Fruit fly (Drosophila melanogaster) whole organism, wandering third instar larva: ENCODE data around the gene CRMP.

ENCODE experiments used
- Abd-B ChIP-seq: fragments of >200 bp; optimal IDR thresholded peaks from 2 replicates; lab custom pipeline; 2017; ENCODE audit warnings: missing biosample characterization, missing genetic modification characterization
- CG32264 ChIP-seq: fragments of 200-800 bp; sonication (Bioruptor generic); optimal IDR thresholded peaks from 2 replicates; lab custom pipeline; 2016; ENCODE audit warnings: missing biosample characterization, missing genetic modification characterization
- CG9705 ChIP-seq: fragments of 200-800 bp; sonication (Bioruptor generic); optimal IDR thresholded peaks from 2 replicates; lab custom pipeline; 2018; ENCODE audit warnings: missing biosample characterization, mild to moderate bottlenecking, missing genetic modification characterization
- CrebA ChIP-seq: fragments of 200-800 bp; sonication (Bioruptor generic); optimal IDR thresholded peaks from 2 replicates; lab custom pipeline; 2016; ENCODE audit warnings: missing biosample characterization, mild to moderate bottlenecking, missing genetic modification characterization, borderline replicate concordance
- Dfd ChIP-seq: fragments of >200 bp; optimal IDR thresholded peaks from 2 replicates; lab custom pipeline; 2017; ENCODE audit warnings: missing biosample characterization, missing genetic modification characterization
- GATAd ChIP-seq: sonication (Bioruptor generic); optimal IDR thresholded peaks from 2 replicates; lab custom pipeline; 2016; ENCODE audit warnings: missing biosample characterization, missing genetic modification characterization
- HLH106 ChIP-seq: fragments of 200-800 bp; optimal IDR thresholded peaks from 3 replicates; lab custom pipeline; 2019; ENCODE audit warnings: missing biosample characterization, mild to moderate bottlenecking, missing genetic modification characterization, moderate library complexity
- Hnf4 ChIP-seq: fragments of 200-800 bp; sonication (Bioruptor generic); optimal IDR thresholded peaks from 2 replicates; lab custom pipeline; 2016; ENCODE audit warnings: missing biosample characterization, mild to moderate bottlenecking, missing genetic modification characterization
- Hr78 ChIP-seq: fragments of >200 bp; optimal IDR thresholded peaks from 2 replicates; lab custom pipeline; 2017; ENCODE audit warnings: missing biosample characterization, missing genetic modification characterization
- Hr83 ChIP-seq: fragments of 200-300 bp; sonication (Bioruptor generic); optimal IDR thresholded peaks from 2 replicates; lab custom pipeline; 2016; ENCODE audit warnings: missing biosample characterization, mild to moderate bottlenecking, missing genetic modification characterization, moderate library complexity; ENCODE audit not compliant: poor library complexity, severe bottlenecking
- Jra ChIP-seq: sonication (Bioruptor generic); optimal IDR thresholded peaks from 2 replicates; lab custom pipeline; 2016; ENCODE audit warnings: missing biosample characterization, missing genetic modification characterization
- Mio ChIP-seq: sonication (Bioruptor generic); optimal IDR thresholded peaks from 2 replicates; lab custom pipeline; 2016; ENCODE audit warnings: missing biosample characterization, missing genetic modification characterization
- Myc ChIP-seq: fragments of >200 bp; optimal IDR thresholded peaks from 2 replicates; lab custom pipeline; 2017
- N ChIP-seq: fragments of >200 bp; optimal IDR thresholded peaks from 2 replicates; lab custom pipeline; 2018; ENCODE audit warnings: missing biosample characterization, missing external identifiers, missing genetic modification characterization
- OdsH ChIP-seq: fragments of 200-800 bp; sonication (Bioruptor generic); optimal IDR thresholded peaks from 2 replicates; lab custom pipeline; 2016; ENCODE audit warnings: missing biosample characterization, mild to moderate bottlenecking, missing genetic modification characterization
- Rel ChIP-seq, 2 experiments: fragments of 200-800 bp; sonication (Bioruptor generic) in 1 of 2; optimal IDR thresholded peaks; 2 replicates in 1 of 2; 3 replicates in 1 of 2; lab custom pipeline; 2016 to 2019; ENCODE audit warnings: mild to moderate bottlenecking in 2 of 2, missing biosample characterization in 2 of 2, missing genetic modification characterization in 2 of 2, moderate library complexity in 1 of 2
- Sp1 ChIP-seq: fragments of 200-800 bp; sonication (Bioruptor generic); optimal IDR thresholded peaks from 3 replicates; lab custom pipeline; 2019; ENCODE audit warnings: missing biosample characterization, mild to moderate bottlenecking, missing genetic modification characterization, moderate library complexity
- Vsx2 ChIP-seq: fragments of 200-300, 225-300 bp; sonication (Bioruptor generic); optimal IDR thresholded peaks from 2 replicates; lab custom pipeline; 2018; ENCODE audit warnings: missing biosample characterization, missing genetic modification characterization; ENCODE audit not compliant: partially characterized antibody
- br ChIP-seq: fragments of 200-800 bp; sonication (Bioruptor generic); optimal IDR thresholded peaks from 2 replicates; lab custom pipeline; 2016; ENCODE audit warnings: missing biosample characterization, missing genetic modification characterization
- brk ChIP-seq: fragments of 200-800 bp; sonication (Bioruptor generic); optimal IDR thresholded peaks from 2 replicates; lab custom pipeline; 2016; ENCODE audit warnings: missing biosample characterization, mild to moderate bottlenecking, missing genetic modification characterization
- dl ChIP-seq, 2 experiments: fragments of 175-275, 200-275 bp in 1 of 2; fragments of 200-275 bp in 1 of 2; sonication (Bioruptor generic); optimal IDR thresholded peaks; lab custom pipeline; 2018; ENCODE audit warnings: mild to moderate bottlenecking in 2 of 2, missing biosample characterization in 2 of 2, missing genetic modification characterization in 2 of 2, moderate library complexity in 2 of 2; ENCODE audit not compliant: partially characterized antibody in 2 of 2, insufficient read depth in 1 of 2
- dsf ChIP-seq: sonication (Bioruptor generic); optimal IDR thresholded peaks from 2 replicates; lab custom pipeline; 2016; ENCODE audit warnings: missing biosample characterization, missing genetic modification characterization, borderline replicate concordance
- ey ChIP-seq: fragments of 200-800 bp; sonication (Bioruptor generic); optimal IDR thresholded peaks from 2 replicates; lab custom pipeline; 2016; ENCODE audit warnings: missing biosample characterization, missing genetic modification characterization
- foxo ChIP-seq, 2 experiments: fragments of 200-800 bp; sonication (Bioruptor generic); optimal IDR thresholded peaks; 2 replicates in 1 of 2; 3 replicates in 1 of 2; lab custom pipeline; 2016 to 2017; ENCODE audit warnings: missing biosample characterization in 2 of 2, missing genetic modification characterization in 2 of 2
- fru ChIP-seq: fragments of 200-800 bp; sonication (Bioruptor generic); optimal IDR thresholded peaks from 3 replicates; lab custom pipeline; 2016; ENCODE audit warnings: missing biosample characterization, mild to moderate bottlenecking, missing genetic modification characterization
- h ChIP-seq: fragments of 200-800 bp; sonication (Bioruptor generic); optimal IDR thresholded peaks from 3 replicates; lab custom pipeline; 2016; ENCODE audit warnings: missing biosample characterization, mild to moderate bottlenecking, missing genetic modification characterization
- jim ChIP-seq: fragments of 175-275, 200-325 bp; sonication (Bioruptor generic); optimal IDR thresholded peaks from 2 replicates; lab custom pipeline; 2016; ENCODE audit warnings: missing biosample characterization, mild to moderate bottlenecking, missing genetic modification characterization
- lola ChIP-seq: fragments of >200 bp; optimal IDR thresholded peaks from 2 replicates; lab custom pipeline; 2017; ENCODE audit warnings: missing biosample characterization, missing genetic modification characterization
- pan ChIP-seq: fragments of >200 bp; optimal IDR thresholded peaks from 2 replicates; lab custom pipeline; 2017
- psq ChIP-seq: fragments of 200-800 bp; sonication (Bioruptor generic); optimal IDR thresholded peaks from 3 replicates; lab custom pipeline; 2017; ENCODE audit warnings: missing biosample characterization, mild to moderate bottlenecking, missing genetic modification characterization, moderate library complexity
- rgr ChIP-seq: fragments of 200-800 bp; sonication (Bioruptor generic); optimal IDR thresholded peaks from 3 replicates; lab custom pipeline; 2016; ENCODE audit warnings: missing biosample characterization, mild to moderate bottlenecking, missing genetic modification characterization
- sage ChIP-seq: fragments of 200-800 bp; sonication (Bioruptor generic); optimal IDR thresholded peaks from 2 replicates; lab custom pipeline; 2016; ENCODE audit warnings: missing biosample characterization, mild to moderate bottlenecking, missing genetic modification characterization
- sv ChIP-seq: fragments of 200-800 bp; sonication (Bioruptor generic); optimal IDR thresholded peaks from 3 replicates; lab custom pipeline; 2016; ENCODE audit warnings: missing biosample characterization, missing genetic modification characterization
- tai ChIP-seq: sonication (Bioruptor generic); optimal IDR thresholded peaks from 2 replicates; lab custom pipeline; 2016; ENCODE audit warnings: missing biosample characterization, missing genetic modification characterization
- usp ChIP-seq: fragments of >200 bp; optimal IDR thresholded peaks from 2 replicates; lab custom pipeline; 2017; ENCODE audit warnings: missing biosample characterization, missing genetic modification characterization
- woc ChIP-seq: sonication (Bioruptor generic); optimal IDR thresholded peaks from 2 replicates; lab custom pipeline; 2016; ENCODE audit warnings: missing biosample characterization, mild to moderate bottlenecking, missing genetic modification characterization

The CRMP gene

DNA sequence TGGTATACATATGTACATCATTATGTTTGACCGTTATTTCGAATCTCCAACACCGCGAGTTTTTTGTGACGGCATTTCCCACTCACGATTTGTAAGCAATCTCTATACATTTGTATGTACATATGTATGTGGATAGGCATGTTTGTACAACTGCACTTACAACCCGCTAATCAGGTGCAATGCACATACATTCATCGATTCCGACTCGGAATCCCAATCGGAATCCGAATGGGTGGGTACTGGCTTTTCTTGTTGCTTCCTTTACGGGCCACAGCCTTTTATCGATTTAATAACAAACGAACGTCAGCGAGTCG is 486 bp downstream of the CRMP start:
- TF ChIP-seq dsf (no peak), Dfd (GFP tag; lab: Kevin White, UChicago) (no peak), Vsx2 (GFP tag; lab: Kevin White, UChicago) (no peak), Myc (lab: Kevin White, UChicago) (no peak), sv (GFP tag; lab: Kevin White, UChicago) (no peak), CG9705 (GFP tag; lab: Kevin White, UChicago) (no peak), usp (GFP tag; lab: Kevin White, UChicago) (no peak), OdsH (GFP tag; lab: Kevin White, UChicago) (no peak)

DNA sequence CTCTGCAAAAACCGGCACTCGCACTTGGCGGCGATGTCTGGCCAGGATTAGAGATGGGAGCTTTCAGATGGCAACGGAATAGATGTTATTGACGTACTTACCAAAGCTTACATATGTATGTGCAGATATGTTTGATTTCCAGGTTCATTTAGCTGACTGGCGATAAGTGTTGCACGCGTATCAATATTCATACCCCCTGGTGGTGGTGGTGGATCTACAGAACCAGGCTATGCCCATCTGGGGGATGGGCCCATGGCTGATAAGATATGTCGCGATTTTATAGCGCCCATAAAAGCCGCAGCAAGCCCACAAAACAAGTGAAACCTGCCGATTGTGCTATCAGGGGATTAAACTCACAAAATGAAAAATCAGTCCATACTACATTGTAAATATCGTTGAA is 848 bp downstream of the CRMP start:
- no peak for TF ChIP-seq CrebA (GFP tag; lab: Kevin White, UChicago)
- TF ChIP-seq Rel (GFP tag; optimal IDR thresholded peaks at IDR 0.05; lab: Kevin White, UChicago) = no peak
- peak; percentile 28 for TF ChIP-seq Rel (tag; optimal IDR thresholded peaks at IDR 0.05; lab: Kevin White, UChicago)

DNA sequence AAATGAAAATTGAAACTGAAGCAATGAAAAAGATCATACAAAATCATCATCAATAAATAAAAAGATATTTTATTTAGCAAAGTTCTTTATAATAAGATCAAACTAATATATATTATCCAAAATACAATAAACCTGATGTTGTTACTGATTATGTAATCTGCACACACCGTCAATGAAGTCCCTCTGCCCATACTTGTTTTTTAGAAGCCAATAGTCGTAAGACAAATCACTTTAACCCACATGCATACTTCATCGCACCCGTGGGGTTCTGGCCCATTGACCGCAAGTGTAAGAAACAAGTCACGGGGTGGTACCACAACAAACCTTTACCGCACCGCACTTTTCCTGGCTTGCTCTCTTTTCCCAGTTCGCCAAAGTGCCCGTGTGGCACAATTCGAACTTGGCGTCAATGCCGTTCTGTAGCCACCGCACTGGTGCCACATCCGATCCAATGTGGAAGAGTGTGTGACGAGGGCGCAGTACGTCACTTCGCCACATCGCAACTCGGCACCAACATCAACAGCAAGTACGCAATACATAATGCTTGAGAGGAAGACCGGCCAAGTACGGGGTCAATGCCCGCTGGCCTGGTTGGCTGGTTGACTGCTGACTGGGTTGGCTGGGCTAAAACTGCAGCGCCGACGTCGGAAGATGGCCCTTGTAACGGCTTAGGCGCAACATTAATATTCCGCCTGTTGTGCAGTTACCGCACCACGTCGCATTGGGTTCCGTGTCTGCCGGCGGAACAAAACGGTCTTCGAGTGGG is 2.2 kb downstream of the CRMP start:
- TF ChIP-seq CG32264 (GFP tag; lab: Kevin White, UChicago) = no peak
- TF ChIP-seq foxo (GFP tag; optimal IDR thresholded peaks at IDR 0.05; lab: Kevin White, UChicago) = peak in 1 of 2 experiments; percentile 26
- TF ChIP-seq fru (GFP tag; lab: Kevin White, UChicago) = peak; percentile 2
- no peak for TF ChIP-seq brk (GFP tag; lab: Kevin White, UChicago)
- no peak for TF ChIP-seq Rel (GFP tag; optimal IDR thresholded peaks at IDR 0.05; lab: Kevin White, UChicago)
- TF ChIP-seq Rel (tag; optimal IDR thresholded peaks at IDR 0.05; lab: Kevin White, UChicago) = no peak
- TF ChIP-seq Mio (GFP tag; lab: Kevin White, UChicago) = no peak
- TF ChIP-seq woc (GFP tag; lab: Kevin White, UChicago) = peak; percentile 20
- peak; percentile 37 for TF ChIP-seq Sp1 (GFP tag; lab: Kevin White, UChicago)
- TF ChIP-seq Vsx2 (GFP tag; lab: Kevin White, UChicago) = no peak
- TF ChIP-seq HLH106 (tag; lab: Kevin White, UChicago) = peak; percentile 30

DNA sequence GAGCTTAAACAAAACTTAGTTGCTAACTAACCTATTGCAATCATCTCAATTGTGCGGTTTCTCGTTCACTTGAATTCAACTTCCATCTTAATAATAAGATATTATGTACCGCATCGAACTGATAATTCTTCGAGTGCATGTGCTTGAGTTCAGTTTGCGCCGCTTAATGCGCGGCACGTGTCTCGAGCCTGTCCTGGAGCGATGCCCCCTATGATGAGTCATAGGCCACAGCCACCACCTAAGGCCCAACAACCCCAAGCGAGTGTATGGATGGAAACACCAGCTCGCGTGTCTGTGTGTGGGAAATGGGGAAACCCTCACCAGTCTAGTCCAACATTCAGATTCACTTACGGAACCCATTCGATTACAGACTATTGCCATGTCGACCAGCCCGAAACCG is 3.0 kb downstream of the CRMP start:
- TF ChIP-seq CrebA (GFP tag; lab: Kevin White, UChicago) = no peak
- TF ChIP-seq br (GFP tag; lab: Kevin White, UChicago) = peak; percentile 4
- TF ChIP-seq lola (GFP tag; lab: Kevin White, UChicago) = no peak
- no peak for TF ChIP-seq HLH106 (tag; lab: Kevin White, UChicago)
- no peak for TF ChIP-seq dl (GFP tag; optimal IDR thresholded peaks at IDR 0.05; lab: Kevin White, UChicago; ENCODE audit: insufficient read depth in 1 of 2, partially characterized antibody in 2 of 2)
- TF ChIP-seq Hr78 = no peak
- TF ChIP-seq Myc (lab: Kevin White, UChicago) = no peak

DNA sequence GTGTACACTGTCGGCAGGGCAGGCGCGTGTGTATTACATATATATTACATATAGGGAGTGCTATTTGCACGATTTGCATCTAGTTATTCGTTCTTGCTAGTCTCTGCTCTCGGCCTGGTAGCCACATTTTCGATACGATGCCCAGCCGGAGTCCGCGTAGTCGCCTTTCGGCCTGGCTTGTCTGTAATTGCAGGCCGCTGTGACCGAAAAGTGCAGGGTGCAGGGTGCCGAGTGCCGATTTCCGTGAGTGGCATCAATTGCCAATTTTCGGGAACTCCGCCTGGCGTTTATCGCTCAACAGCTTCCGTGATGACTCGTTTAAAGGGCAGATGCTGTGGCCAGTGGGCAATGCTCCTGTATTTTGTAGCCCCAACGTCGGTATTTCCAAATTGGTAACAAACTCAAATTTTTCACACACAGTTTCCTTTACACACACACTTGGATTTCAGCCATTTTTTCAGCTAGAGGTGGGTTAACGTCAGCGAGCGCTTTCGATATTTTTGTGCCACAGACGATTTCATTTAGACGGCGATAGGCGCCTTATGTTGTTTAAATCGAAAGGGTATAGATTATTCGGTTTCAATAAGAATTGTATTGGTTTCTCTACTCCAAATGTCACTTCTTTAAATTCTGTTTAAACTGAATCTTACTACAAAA is 17.1 kb downstream of the CRMP start, which contains the start of gene CG2926:
Gene CG2926 (minus strand): TSS at position 518 of the 657 bp plus-strand sequence.
- peak; percentile 16 for TF ChIP-seq CG9705 (GFP tag; lab: Kevin White, UChicago)
- peak; percentile 58 for TF ChIP-seq jim
- no peak for TF ChIP-seq pan
- TF ChIP-seq foxo (GFP tag; optimal IDR thresholded peaks at IDR 0.05; lab: Kevin White, UChicago) = no peak
- no peak for TF ChIP-seq sv (GFP tag; lab: Kevin White, UChicago)
- no peak for TF ChIP-seq Myc (lab: Kevin White, UChicago)
- TF ChIP-seq woc (GFP tag; lab: Kevin White, UChicago) = no peak
- peak; percentile 54 for TF ChIP-seq h
- TF ChIP-seq OdsH (GFP tag; lab: Kevin White, UChicago) = peak; percentile 15
- TF ChIP-seq sage (GFP tag; lab: Kevin White, UChicago) = no peak
- TF ChIP-seq ey (GFP tag; lab: Kevin White, UChicago) = peak; percentile 34
- no peak for TF ChIP-seq br (GFP tag; lab: Kevin White, UChicago)
- TF ChIP-seq fru (GFP tag; lab: Kevin White, UChicago) = no peak
- no peak for TF ChIP-seq CG32264 (GFP tag; lab: Kevin White, UChicago)
- TF ChIP-seq Abd-B (GFP tag; lab: Kevin White, UChicago) = no peak
- no peak for TF ChIP-seq tai (GFP tag; lab: Kevin White, UChicago)
- TF ChIP-seq Rel (GFP tag; optimal IDR thresholded peaks at IDR 0.05; lab: Kevin White, UChicago) = no peak
- TF ChIP-seq Rel (tag; optimal IDR thresholded peaks at IDR 0.05; lab: Kevin White, UChicago) = no peak
- no peak for TF ChIP-seq Jra (GFP tag; lab: Kevin White, UChicago)
- no peak for TF ChIP-seq Sp1 (GFP tag; lab: Kevin White, UChicago)
- peak; percentile 88 for TF ChIP-seq Hr83 (GFP tag; lab: Kevin White, UChicago)
- no peak for TF ChIP-seq psq (GFP tag; lab: Kevin White, UChicago)
- no peak for TF ChIP-seq GATAd (GFP tag; lab: Kevin White, UChicago)
- no peak for TF ChIP-seq Dfd (GFP tag; lab: Kevin White, UChicago)
- no peak for TF ChIP-seq Hnf4 (GFP tag; lab: Kevin White, UChicago)
- no peak for TF ChIP-seq rgr
- TF ChIP-seq Vsx2 (GFP tag; lab: Kevin White, UChicago) = no peak
- TF ChIP-seq HLH106 (tag; lab: Kevin White, UChicago) = no peak
- no peak for TF ChIP-seq lola (GFP tag; lab: Kevin White, UChicago)
- no peak for TF ChIP-seq CrebA (GFP tag; lab: Kevin White, UChicago)
- TF ChIP-seq dsf = no peak
- no peak for TF ChIP-seq N (GFP tag; lab: Kevin White, UChicago)
